Worm (Caenorhabditis elegans) whole organism, late embryonic: Measurements from ENCODE around the gene his-32.

Source experiments
- C08G9.2 ChIP-seq: sonication (generic microtip); optimal IDR thresholded peaks from 2 replicates; lab custom pipeline; 2016; ENCODE audit warnings: mild to moderate bottlenecking, missing genetic modification characterization, moderate library complexity, missing compliant biosample characterization
- C38D4.7 ChIP-seq: fragments of 200-800 bp; sonication (Bioruptor generic); optimal IDR thresholded peaks from 2 replicates; lab custom pipeline; 2018; ENCODE audit warnings: mild to moderate bottlenecking, missing genetic modification characterization, moderate library complexity, missing compliant biosample characterization
- F13H6.1 ChIP-seq: sonication (generic microtip); optimal IDR thresholded peaks from 2 replicates; lab custom pipeline; 2016; ENCODE audit warnings: missing genetic modification characterization, missing compliant biosample characterization
- K02D7.2 ChIP-seq: sonication (generic microtip); optimal IDR thresholded peaks from 2 replicates; lab custom pipeline; 2017; ENCODE audit warnings: mild to moderate bottlenecking, missing genetic modification characterization, missing compliant biosample characterization
- T23F11.4 ChIP-seq: fragments of 200-800 bp; sonication (Bioruptor generic); optimal IDR thresholded peaks from 2 replicates; lab custom pipeline; 2018; ENCODE audit warnings: mild to moderate bottlenecking, missing genetic modification characterization, missing compliant biosample characterization
- ama-1 ChIP-seq: fragments of 150-350 bp; optimal IDR thresholded peaks from 2 replicates; lab custom pipeline; 2014
- ceh-14 ChIP-seq: sonication (generic microtip); optimal IDR thresholded peaks from 2 replicates; lab custom pipeline; 2016; ENCODE audit warnings: missing genotype, missing genetic modification characterization, missing compliant biosample characterization
- ceh-2 ChIP-seq: sonication (generic microtip); optimal IDR thresholded peaks from 2 replicates; lab custom pipeline; 2016; ENCODE audit warnings: missing genotype, missing genetic modification characterization, missing compliant biosample characterization
- ceh-24 ChIP-seq: sonication (generic microtip); optimal IDR thresholded peaks from 2 replicates; lab custom pipeline; 2016; ENCODE audit warnings: mild to moderate bottlenecking, missing genetic modification characterization, missing compliant biosample characterization
- ceh-31 ChIP-seq: sonication (generic microtip); optimal IDR thresholded peaks from 2 replicates; lab custom pipeline; 2016; ENCODE audit warnings: missing genetic modification characterization, missing compliant biosample characterization
- ceh-34 ChIP-seq: sonication (generic microtip); optimal IDR thresholded peaks from 2 replicates; lab custom pipeline; 2016; ENCODE audit warnings: mild to moderate bottlenecking, missing genetic modification characterization, missing compliant biosample characterization
- ceh-48 ChIP-seq: sonication (generic microtip); optimal IDR thresholded peaks from 2 replicates; lab custom pipeline; 2016; ENCODE audit warnings: missing genetic modification characterization, inconsistent platforms, missing compliant biosample characterization
- ceh-9 ChIP-seq: sonication (generic microtip); optimal IDR thresholded peaks from 2 replicates; lab custom pipeline; 2016; ENCODE audit warnings: mild to moderate bottlenecking, missing genetic modification characterization, inconsistent platforms, missing compliant biosample characterization
- dve-1 ChIP-seq: sonication (generic microtip); optimal IDR thresholded peaks from 2 replicates; lab custom pipeline; 2017; ENCODE audit warnings: antibody characterized with exemption, mild to moderate bottlenecking, missing genetic modification characterization, missing compliant biosample characterization
- elt-2 ChIP-seq: sonication (generic microtip); optimal IDR thresholded peaks from 2 replicates; lab custom pipeline; 2016; ENCODE audit warnings: missing genetic modification reagents, missing genetic modification characterization, missing compliant biosample characterization
- elt-4 ChIP-seq: sonication (generic microtip); optimal IDR thresholded peaks from 2 replicates; lab custom pipeline; 2016; ENCODE audit warnings: missing genetic modification characterization, missing compliant biosample characterization
- fax-1 ChIP-seq: sonication (generic microtip); optimal IDR thresholded peaks from 2 replicates; lab custom pipeline; 2016; ENCODE audit warnings: missing genotype, missing genetic modification characterization, missing compliant biosample characterization
- fkh-10 ChIP-seq: fragments of 150-350 bp; optimal IDR thresholded peaks from 2 replicates; lab custom pipeline; 2014; ENCODE audit warnings: missing biosample characterization, missing genetic modification reagents, missing genetic modification characterization
- fkh-6 ChIP-seq: sonication (generic microtip); optimal IDR thresholded peaks from 2 replicates; lab custom pipeline; 2016; ENCODE audit warnings: missing genetic modification characterization, missing compliant biosample characterization
- gmeb-2 ChIP-seq: sonication (generic microtip); optimal IDR thresholded peaks from 2 replicates; lab custom pipeline; 2016; ENCODE audit warnings: missing genetic modification characterization, inconsistent platforms, missing compliant biosample characterization
- hlh-30 ChIP-seq: sonication (generic microtip); optimal IDR thresholded peaks from 2 replicates; lab custom pipeline; 2017; ENCODE audit warnings: antibody characterized with exemption, missing genetic modification characterization, missing compliant biosample characterization; ENCODE audit not compliant: insufficient read depth
- lin-11 ChIP-seq: fragments of 200-800 bp; sonication (Bioruptor generic); optimal IDR thresholded peaks from 2 replicates; lab custom pipeline; 2018; ENCODE audit warnings: mild to moderate bottlenecking, missing genetic modification characterization, missing compliant biosample characterization
- mec-3 ChIP-seq: sonication (generic microtip); optimal IDR thresholded peaks from 2 replicates; lab custom pipeline; 2016; ENCODE audit warnings: borderline replicate concordance, missing genetic modification characterization, missing compliant biosample characterization
- nfya-1 ChIP-seq: sonication (generic microtip); optimal IDR thresholded peaks from 2 replicates; lab custom pipeline; 2017; ENCODE audit warnings: missing genetic modification characterization, mild to moderate bottlenecking, missing compliant biosample characterization, antibody characterized with exemption, moderate library complexity
- nhr-11 ChIP-seq: fragments of 150-350 bp; optimal IDR thresholded peaks from 2 replicates; lab custom pipeline; 2014; ENCODE audit warnings: missing biosample characterization, missing genetic modification characterization
- pat-9 ChIP-seq: fragments of 200-800 bp; sonication (Bioruptor generic); optimal IDR thresholded peaks from 2 replicates; lab custom pipeline; 2018; ENCODE audit warnings: mild to moderate bottlenecking, missing genetic modification characterization, moderate library complexity, missing compliant biosample characterization
- pax-1 ChIP-seq: fragments of 150-350 bp; optimal IDR thresholded peaks from 2 replicates; lab custom pipeline; 2014; ENCODE audit warnings: missing biosample characterization, missing genetic modification characterization
- pha-2 ChIP-seq: sonication (generic microtip); optimal IDR thresholded peaks from 2 replicates; lab custom pipeline; 2017; ENCODE audit warnings: mild to moderate bottlenecking, missing genetic modification characterization, missing compliant biosample characterization
- pros-1 ChIP-seq: fragments of 150-350 bp; optimal IDR thresholded peaks from 2 replicates; lab custom pipeline; 2014; ENCODE audit warnings: missing biosample characterization, missing genetic modification reagents, missing genetic modification characterization
- ref-2 ChIP-seq: sonication (generic microtip); optimal IDR thresholded peaks from 2 replicates; lab custom pipeline; 2016; ENCODE audit warnings: missing genetic modification characterization, missing compliant biosample characterization
- rnt-1 ChIP-seq: sonication (generic microtip); optimal IDR thresholded peaks from 2 replicates; lab custom pipeline; 2016; ENCODE audit warnings: missing genetic modification characterization, missing compliant biosample characterization
- sdc-2 ChIP-seq: sonication (generic microtip); optimal IDR thresholded peaks from 2 replicates; lab custom pipeline; 2016; ENCODE audit warnings: missing genotype, missing genetic modification characterization, missing compliant biosample characterization
- sox-2 ChIP-seq: fragments of 200-800 bp; sonication (Bioruptor generic); IDR thresholded peaks from 2 replicates; pipeline ENCODE4 v1.3.6; 2022; ENCODE audit warnings: missing genetic modification reagents, missing genetic modification characterization, missing compliant biosample characterization
- sox-4 ChIP-seq: sonication (generic microtip); optimal IDR thresholded peaks from 2 replicates; lab custom pipeline; 2017; ENCODE audit warnings: mild to moderate bottlenecking, missing genetic modification characterization, inconsistent platforms, missing compliant biosample characterization
- syd-9 ChIP-seq: sonication (generic microtip); optimal IDR thresholded peaks from 2 replicates; lab custom pipeline; 2016; ENCODE audit warnings: mild to moderate bottlenecking, missing genetic modification characterization, moderate library complexity, missing compliant biosample characterization
- tbx-2 ChIP-seq: sonication (generic microtip); optimal IDR thresholded peaks from 2 replicates; lab custom pipeline; 2016; ENCODE audit warnings: missing genetic modification characterization, missing compliant biosample characterization
- tbx-7 ChIP-seq: sonication (generic microtip); optimal IDR thresholded peaks from 2 replicates; lab custom pipeline; 2016; ENCODE audit warnings: missing genotype, missing genetic modification characterization, missing compliant biosample characterization
- ttx-3 ChIP-seq: sonication (generic microtip); optimal IDR thresholded peaks from 2 replicates; lab custom pipeline; 2016; ENCODE audit warnings: missing genetic modification reagents, missing genetic modification characterization, missing compliant biosample characterization
- unc-3 ChIP-seq, 2 experiments: fragments of 200-800 bp in 1 of 2; sonication (Bioruptor generic) in 1 of 2; sonication (generic microtip) in 1 of 2; conservative IDR thresholded peaks in 1 of 2; optimal IDR thresholded peaks in 1 of 2; 2 replicates each; pipeline versions ENCODE4 v1.3.6 to Lab custom; 2016 to 2022; ENCODE audit warnings: missing compliant biosample characterization in 2 of 2, missing genetic modification characterization in 2 of 2, missing genetic modification reagents in 1 of 2
- unc-55 ChIP-seq: sonication (generic microtip); optimal IDR thresholded peaks from 2 replicates; lab custom pipeline; 2017; ENCODE audit warnings: missing biosample characterization, missing genetic modification reagents, missing genetic modification characterization
- unc-86 ChIP-seq: sonication (generic microtip); optimal IDR thresholded peaks from 2 replicates; lab custom pipeline; 2016; ENCODE audit warnings: missing genetic modification characterization, missing compliant biosample characterization
- ztf-16 ChIP-seq: sonication (generic microtip); optimal IDR thresholded peaks from 2 replicates; lab custom pipeline; 2017; ENCODE audit warnings: missing genetic modification characterization, missing compliant biosample characterization

his-32 gene

DNA sequence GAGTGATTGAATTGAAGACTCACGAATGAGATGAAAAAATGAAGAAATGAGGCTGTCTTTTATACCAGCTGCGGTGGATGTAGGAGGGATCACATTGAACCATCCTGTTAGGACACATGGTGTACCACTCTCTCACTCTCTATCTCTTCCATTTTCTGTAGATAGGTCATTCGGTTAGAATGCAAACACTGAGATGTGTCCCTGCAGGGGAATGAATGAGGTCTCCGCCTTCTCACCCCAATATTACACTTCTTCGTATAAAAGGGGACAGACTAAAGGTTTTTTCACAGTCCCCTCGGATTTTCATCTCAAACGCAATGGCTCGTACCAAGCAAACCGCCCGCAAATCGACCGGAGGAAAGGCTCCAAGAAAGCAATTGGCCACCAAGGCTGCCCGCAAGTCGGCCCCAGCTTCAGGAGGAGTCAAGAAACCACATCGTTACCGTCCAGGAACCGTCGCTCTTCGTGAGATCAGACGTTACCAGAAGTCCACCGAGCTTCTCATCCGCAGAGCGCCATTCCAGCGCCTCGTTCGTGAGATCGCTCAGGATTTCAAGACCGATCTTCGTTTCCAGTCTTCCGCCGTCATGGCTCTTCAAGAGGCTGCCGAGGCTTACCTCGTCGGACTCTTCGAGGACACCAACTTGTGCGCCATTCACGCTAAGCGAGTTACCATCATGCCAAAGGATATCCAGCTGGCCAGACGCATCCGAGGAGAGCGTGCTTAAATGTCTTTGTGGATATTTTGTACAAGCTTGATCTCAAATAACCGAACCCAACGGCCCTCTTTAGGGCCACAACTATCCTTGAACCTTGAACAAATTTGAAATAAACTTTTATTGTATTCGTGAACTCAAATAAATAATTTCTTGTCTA, at the start of gene his-32:
TSS of gene his-32 (plus strand) at position 318 of the 876 bp plus-strand sequence.
- TF ChIP-seq lin-11 (tag; lab: Kevin White, UChicago) (no peak), elt-4 (tag; lab: Kevin White, UChicago) (no peak), tbx-2 (tag; lab: Kevin White, UChicago) (peak; percentile 81), ceh-31 (tag; lab: Kevin White, UChicago) (peak; percentile 86), sox-4 (no peak), pax-1 (tag; lab: Kevin White, UChicago) (peak; percentile 85), ref-2 (tag; lab: Kevin White, UChicago) (peak; percentile 90), ttx-3 (tag; lab: Kevin White, UChicago) (no peak), ztf-16 (peak; percentile 66), unc-3 (GFP tag; conservative IDR thresholded peaks at IDR 0.05; lab: Robert Waterston, UW) (no peak), unc-3 (tag; optimal IDR thresholded peaks at IDR 0.05; lab: Kevin White, UChicago) (no peak), rnt-1 (tag; lab: Kevin White, UChicago) (peak; percentile 34), ceh-34 (tag; lab: Kevin White, UChicago) (peak; percentile 85), ceh-24 (tag; lab: Kevin White, UChicago) (no peak), ama-1 (lab: Kevin White, UChicago) (peak; percentile 89), syd-9 (tag; lab: Kevin White, UChicago) (no peak), dve-1 (peak; percentile 34), nhr-11 (tag; lab: Kevin White, UChicago) (no peak), sox-2 (peak; percentile 83), ceh-48 (tag; lab: Kevin White, UChicago) (no peak), K02D7.2 (tag; lab: Kevin White, UChicago) (no peak), ceh-14 (tag; lab: Kevin White, UChicago) (no peak), pros-1 (tag; lab: Kevin White, UChicago) (peak; percentile 5), C08G9.2 (tag; lab: Kevin White, UChicago) (peak; percentile 24), gmeb-2 (tag; lab: Kevin White, UChicago) (peak; percentile 3), fkh-6 (tag; lab: Kevin White, UChicago) (peak; percentile 26), sdc-2 (tag; lab: Kevin White, UChicago) (peak; percentile 56), tbx-7 (tag; lab: Kevin White, UChicago) (peak; percentile 79), unc-86 (tag; lab: Kevin White, UChicago) (no peak), nfya-1 (peak; percentile 75), ceh-9 (tag; lab: Kevin White, UChicago) (no peak), ceh-2 (peak; percentile 52), F13H6.1 (tag; lab: Kevin White, UChicago) (no peak), mec-3 (tag; lab: Kevin White, UChicago) (no peak), hlh-30 (peak; percentile 83), pat-9 (peak; percentile 41), fax-1 (tag; lab: Kevin White, UChicago) (no peak), pha-2 (tag; lab: Kevin White, UChicago) (peak; percentile 35), C38D4.7 (no peak), T23F11.4 (GFP tag; lab: Kevin White, UChicago) (no peak), unc-55 (GFP tag; lab: Kevin White, UChicago) (peak; percentile 19), elt-2 (tag; lab: Kevin White, UChicago) (peak; percentile 43), fkh-10 (GFP tag; lab: Kevin White, UChicago) (no peak)
